Fruit fly (Drosophila melanogaster) whole organism, pupa: Measurements from ENCODE around the gene NTPase.

Source experiments
- CG8159 ChIP-seq: fragments of 200-800 bp; sonication (Bioruptor generic); optimal IDR thresholded peaks from 3 replicates; lab custom pipeline; 2018; ENCODE audit warnings: missing biosample characterization, mild to moderate bottlenecking, missing genetic modification characterization, moderate library complexity
- CG8301 ChIP-seq: fragments of 200-800 bp; sonication (Bioruptor generic); optimal IDR thresholded peaks from 2 replicates; lab custom pipeline; 2018; ENCODE audit warnings: missing biosample characterization, mild to moderate bottlenecking, missing genetic modification characterization
- EcR ChIP-seq: fragments of 200-800 bp; sonication (Bioruptor generic); optimal IDR thresholded peaks from 3 replicates; lab custom pipeline; 2019; ENCODE audit warnings: missing biosample characterization, missing genetic modification characterization, mild to moderate bottlenecking, moderate library complexity, missing genetic modification reagents
- Ets98B ChIP-seq: fragments of 200-800 bp; sonication (Bioruptor generic); IDR thresholded peaks from 2 replicates; pipeline ENCODE4 v1.3.6; 2022; ENCODE audit warnings: missing biosample characterization, missing genetic modification characterization
- Pif1B ChIP-seq: fragments of 200-800 bp; sonication (Bioruptor generic); optimal IDR thresholded peaks from 3 replicates; lab custom pipeline; 2016; ENCODE audit warnings: missing biosample characterization, missing genetic modification characterization
- gl ChIP-seq: fragments of 200-800 bp; sonication (Bioruptor generic); optimal IDR thresholded peaks from 2 replicates; lab custom pipeline; 2018; ENCODE audit warnings: missing biosample characterization, mild to moderate bottlenecking, missing genetic modification characterization

DNA sequence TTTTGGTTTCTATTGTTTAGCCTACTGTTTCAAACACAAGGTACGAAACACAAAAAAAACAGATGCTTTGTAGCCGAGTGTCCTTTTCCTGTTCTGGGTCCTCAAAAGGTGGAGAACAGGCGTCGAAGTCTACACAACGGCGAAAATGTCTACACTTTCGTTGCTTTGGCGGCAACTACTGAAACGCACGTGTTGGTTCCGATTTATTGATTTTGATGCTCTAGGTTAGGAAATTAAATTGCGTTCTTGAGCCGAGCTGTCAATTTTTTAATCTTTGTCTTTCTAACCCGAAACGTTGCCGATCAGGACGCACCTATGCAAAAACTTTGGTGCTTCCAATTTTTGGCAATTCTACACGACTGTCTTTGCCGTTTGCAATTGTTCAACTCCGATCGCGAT is 11.9 kb downstream of the NTPase start:
- TF ChIP-seq CG8159 (tag; lab: Kevin White, UChicago) (no peak), EcR (GFP tag; lab: Kevin White, UChicago) (no peak), gl (tag; lab: Kevin White, UChicago) (no peak), Pif1B (GFP tag; lab: Kevin White, UChicago) (no peak), CG8301 (tag; lab: Kevin White, UChicago) (no peak), Ets98B (no peak)
